Worm (Caenorhabditis elegans) whole organism, early embryonic: ENCODE data around the gene C46A5.4.

Experiments used
- B0310.2 ChIP-seq: sonication (generic microtip); optimal IDR thresholded peaks from 2 replicates; lab custom pipeline; 2016; ENCODE audit warnings: mild to moderate bottlenecking, missing genetic modification characterization, missing compliant biosample characterization
- aly-1 ChIP-seq: sonication (generic microtip); optimal IDR thresholded peaks from 2 replicates; lab custom pipeline; 2016; ENCODE audit warnings: missing genetic modification characterization, missing compliant biosample characterization
- ama-1 ChIP-seq: fragments of 150-350 bp; optimal IDR thresholded peaks from 2 replicates; lab custom pipeline; 2014
- ceh-36 ChIP-seq: sonication (generic microtip); optimal IDR thresholded peaks from 2 replicates; lab custom pipeline; 2016; ENCODE audit warnings: missing genetic modification characterization, inconsistent platforms, missing compliant biosample characterization
- ets-7 ChIP-seq: sonication (generic microtip); optimal IDR thresholded peaks from 2 replicates; lab custom pipeline; 2016; ENCODE audit warnings: missing genotype, missing genetic modification characterization, missing compliant biosample characterization
- flt-1 ChIP-seq: fragments of 200-800 bp; sonication (Bioruptor generic); IDR thresholded peaks from 2 replicates; pipeline ENCODE4 v1.3.6; 2022; ENCODE audit warnings: missing genetic modification characterization, missing compliant biosample characterization
- hmg-4 ChIP-seq: fragments of 200-800 bp; sonication (Bioruptor generic); optimal IDR thresholded peaks from 2 replicates; lab custom pipeline; 2018; ENCODE audit warnings: mild to moderate bottlenecking, missing genetic modification characterization, missing compliant biosample characterization
- hnd-1 ChIP-seq: sonication (generic microtip); optimal IDR thresholded peaks from 2 replicates; lab custom pipeline; 2016; ENCODE audit warnings: missing genetic modification characterization, missing compliant biosample characterization
- pes-1 ChIP-seq: fragments of 200-800 bp; sonication (Bioruptor generic); IDR thresholded peaks from 2 replicates; pipeline ENCODE4 v1.3.6; 2022; ENCODE audit warnings: missing genetic modification reagents, missing genetic modification characterization, missing compliant biosample characterization
- scrt-1 ChIP-seq: fragments of 200-800 bp; sonication (Bioruptor generic); IDR thresholded peaks from 2 replicates; pipeline ENCODE4 v1.3.6; 2022; ENCODE audit warnings: missing genetic modification characterization, missing compliant biosample characterization
- sea-1 ChIP-seq: fragments of 200-800 bp; sonication (Bioruptor generic); conservative IDR thresholded peaks from 2 replicates; pipeline ENCODE4 v1.3.6; 2022; ENCODE audit warnings: missing genetic modification characterization, missing compliant biosample characterization
- tbx-37 ChIP-seq: fragments of 200-800 bp; sonication (Bioruptor generic); conservative IDR thresholded peaks from 2 replicates; pipeline ENCODE4 v1.3.6; 2022; ENCODE audit warnings: missing genetic modification reagents, missing genetic modification characterization, missing compliant biosample characterization

C46A5.4 gene

ce11 chrIV:7706805-7707204 is 50.3 kb downstream of the C46A5.4 start, which contains the start of gene F33D4.4:
F33D4.4 (minus strand) TSS chrIV:7706905.
- TF ChIP-seq hnd-1 (tag; lab: Kevin White, UChicago) (no peak), ama-1 (lab: Kevin White, UChicago) (no peak), flt-1 (GFP tag; lab: Robert Waterston, UW) (no peak), tbx-37 (no peak), ceh-36 (tag; lab: Kevin White, UChicago) (no peak)

- TF ChIP-seq pes-1 (no peak), ets-7 (tag; lab: Kevin White, UChicago) (no peak), hmg-4 (GFP tag; lab: Kevin White, UChicago) (no peak), hnd-1 (tag; lab: Kevin White, UChicago) (no peak), aly-1 (tag; lab: Kevin White, UChicago) (no peak), ceh-36 (tag; lab: Kevin White, UChicago) (no peak), sea-1 (GFP tag; lab: Robert Waterston, UW) (no peak), scrt-1 (GFP tag; lab: Robert Waterston, UW) (no peak), B0310.2 (no peak)
Observed at ce11 chrIV:7698320-7698719, 58.8 kb downstream of the C46A5.4 start, which contains the start of gene flp-13. flp-13 (minus strand) TSS chrIV:7698420.
